Worm (Caenorhabditis elegans): ENCODE measurements around the gene snt-3.

DNA sequence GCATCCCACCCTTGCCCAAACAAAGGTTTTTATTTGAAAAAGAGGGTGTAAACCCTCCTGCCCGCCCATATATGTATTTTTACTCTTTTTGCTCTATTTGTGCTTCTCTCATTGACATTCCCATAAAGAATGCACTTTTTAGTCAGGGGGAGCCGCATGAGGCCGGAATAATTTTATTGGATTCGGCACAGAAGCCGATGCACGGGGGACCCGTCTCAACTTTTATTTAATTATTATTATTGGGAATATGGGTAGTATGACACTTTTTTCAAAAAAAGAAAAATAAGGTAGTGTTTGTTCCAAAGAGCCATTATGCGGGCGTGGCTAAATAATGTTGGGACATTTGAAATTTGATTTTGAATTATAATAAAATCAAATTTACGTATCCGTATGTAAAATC is 8.8 kb downstream of the snt-3 start:
- TF ChIP-seq him-1 (tag; optimal IDR thresholded peaks at IDR 0.05) = no peak
- no peak for TF ChIP-seq dao-5 (tag; optimal IDR thresholded peaks at IDR 0.05)
- TF ChIP-seq W03F9.2 (tag; optimal IDR thresholded peaks at IDR 0.05) = no peak

Data from whole organism, L4/young adult.